Worm (Caenorhabditis elegans): Measurements from ENCODE around the gene srh-264.

ce11 chrV:15426944-15427343 is 13.0 kb downstream of the srh-264 start, which contains the start of gene fbxa-209:
- TF ChIP-seq nhr-28 (tag; optimal IDR thresholded peaks at IDR 0.05) (no peak), unc-39 (tag; optimal IDR thresholded peaks at IDR 0.05) (no peak), lsy-2 (tag; optimal IDR thresholded peaks at IDR 0.05) (no peak), M03D4.4 (tag; optimal IDR thresholded peaks at IDR 0.05) (no peak), mep-1 (tag; optimal IDR thresholded peaks at IDR 0.05) (no peak), lin-32 (GFP tag; optimal IDR thresholded peaks at IDR 0.05) (no peak), pha-4 (tag; optimal IDR thresholded peaks at IDR 0.05) (no peak), tbx-8 (GFP tag; optimal IDR thresholded peaks at IDR 0.05) (no peak), snpc-4 (tag; optimal IDR thresholded peaks at IDR 0.05) (no peak), ztf-11 (tag; optimal IDR thresholded peaks at IDR 0.05) (no peak), sem-2 (GFP tag; optimal IDR thresholded peaks at IDR 0.05) (no peak), unc-120 (tag; optimal IDR thresholded peaks at IDR 0.05; ENCODE audit: poor library complexity, severe bottlenecking) (no peak), ces-1 (GFP tag; optimal IDR thresholded peaks at IDR 0.05) (no peak), nhr-76 (tag; optimal IDR thresholded peaks at IDR 0.05) (no peak)
